Worm (Caenorhabditis elegans) whole organism, young adult: ENCODE results near the gene C47D12.2.
A peak's percentile ranks its signal among the peaks of the same experiment; 100 is the strongest.

Experiments used
- B0019.2 ChIP-seq: fragments of 200-800 bp; sonication (Bioruptor generic); conservative IDR thresholded peaks from 2 replicates; pipeline ENCODE4 v1.3.6; 2022; ENCODE audit warnings: missing genetic modification reagents, missing genetic modification characterization, missing compliant biosample characterization
- B0261.1 ChIP-seq: sonication (generic microtip); optimal IDR thresholded peaks from 2 replicates; lab custom pipeline; 2016; ENCODE audit warnings: mild to moderate bottlenecking, missing genetic modification characterization, moderate library complexity, missing compliant biosample characterization
- B0336.3 ChIP-seq: fragments of 200-800 bp; sonication (Bioruptor generic); IDR thresholded peaks from 2 replicates; pipeline ENCODE4 v1.3.6; 2022; ENCODE audit warnings: missing genetic modification characterization, missing compliant biosample characterization
- F33H1.4 ChIP-seq: fragments of 200-800 bp; sonication (Bioruptor generic); IDR thresholded peaks from 2 replicates; pipeline ENCODE4 v1.3.6; 2022; ENCODE audit warnings: missing genetic modification reagents, missing genetic modification characterization, missing compliant biosample characterization
- F39B2.1 ChIP-seq: fragments of 200-800 bp; sonication (Bioruptor generic); IDR thresholded peaks from 2 replicates; pipeline ENCODE4 v1.3.6; 2022; ENCODE audit warnings: missing genetic modification reagents, missing genetic modification characterization, missing compliant biosample characterization
- F49E8.2 ChIP-seq: sonication (generic microtip); optimal IDR thresholded peaks from 3 replicates; lab custom pipeline; 2017; ENCODE audit warnings: missing genetic modification characterization, mild to moderate bottlenecking, missing compliant biosample characterization, antibody characterized with exemption, moderate library complexity; ENCODE audit not compliant: insufficient read depth
- F52B5.7 ChIP-seq: sonication (generic microtip); optimal IDR thresholded peaks from 2 replicates; lab custom pipeline; 2016; ENCODE audit warnings: mild to moderate bottlenecking, missing genetic modification characterization, missing compliant biosample characterization
- F55B11.4 ChIP-seq: sonication (generic microtip); optimal IDR thresholded peaks from 2 replicates; lab custom pipeline; 2016; ENCODE audit warnings: missing compliant biosample characterization, missing genetic modification characterization, borderline replicate concordance; ENCODE audit not compliant: insufficient read depth
- F57A8.1 ChIP-seq: fragments of 200-800 bp; sonication (Bioruptor generic); optimal IDR thresholded peaks from 2 replicates; lab custom pipeline; 2018; ENCODE audit warnings: mild to moderate bottlenecking, missing genetic modification characterization, moderate library complexity, missing compliant biosample characterization
- K11D2.4 ChIP-seq: fragments of 200-800 bp; sonication (Bioruptor generic); IDR thresholded peaks from 2 replicates; pipeline ENCODE4 v1.3.6; 2022; ENCODE audit warnings: missing genetic modification reagents, missing genetic modification characterization, missing compliant biosample characterization
- K12H6.12 ChIP-seq: fragments of 200-800 bp; sonication (Bioruptor generic); optimal IDR thresholded peaks from 2 replicates; lab custom pipeline; 2018; ENCODE audit warnings: mild to moderate bottlenecking, missing genetic modification characterization, missing compliant biosample characterization
- T26A5.8 ChIP-seq: sonication (generic microtip); optimal IDR thresholded peaks from 2 replicates; lab custom pipeline; 2016; ENCODE audit warnings: missing genetic modification characterization, missing compliant biosample characterization
- Y53G8AR.9 ChIP-seq: fragments of 200-800 bp; sonication (Bioruptor generic); conservative IDR thresholded peaks from 2 replicates; pipeline ENCODE4 v1.3.6; 2022; ENCODE audit warnings: missing genetic modification reagents, missing genetic modification characterization, missing compliant biosample characterization
- Y79H2A.3 ChIP-seq: fragments of 200-800 bp; sonication (Bioruptor generic); conservative IDR thresholded peaks from 2 replicates; pipeline ENCODE4 v1.3.6; 2022; ENCODE audit warnings: missing genetic modification reagents, missing genetic modification characterization, missing compliant biosample characterization
- Y95B8A.8 ChIP-seq: fragments of 200-800 bp; sonication (Bioruptor generic); IDR thresholded peaks from 2 replicates; pipeline ENCODE4 v1.3.6; 2022; ENCODE audit warnings: missing genetic modification reagents, missing genetic modification characterization, missing compliant biosample characterization
- aptf-2 ChIP-seq: fragments of 200-800 bp; sonication (Bioruptor generic); conservative IDR thresholded peaks from 2 replicates; pipeline ENCODE4 v1.3.6; 2022; ENCODE audit warnings: missing genetic modification reagents, missing genetic modification characterization, missing compliant biosample characterization
- aptf-3 ChIP-seq: fragments of 200-800 bp; sonication (Bioruptor generic); IDR thresholded peaks from 2 replicates; pipeline ENCODE4 v1.3.6; 2022; ENCODE audit warnings: missing genetic modification characterization, missing compliant biosample characterization
- attf-5 ChIP-seq: fragments of 200-800 bp; sonication (Bioruptor generic); optimal IDR thresholded peaks from 2 replicates; lab custom pipeline; 2018; ENCODE audit warnings: mild to moderate bottlenecking, missing genetic modification characterization, missing compliant biosample characterization
- bed-1 ChIP-seq: fragments of 200-800 bp; sonication (Bioruptor generic); IDR thresholded peaks from 2 replicates; pipeline ENCODE4 v1.3.6; 2022; ENCODE audit warnings: missing genetic modification reagents, missing genetic modification characterization, missing compliant biosample characterization
- bed-2 ChIP-seq: fragments of 200-800 bp; sonication (Bioruptor generic); IDR thresholded peaks from 2 replicates; pipeline ENCODE4 v1.3.6; 2022; ENCODE audit warnings: missing genetic modification reagents, missing genetic modification characterization, missing compliant biosample characterization
- ceh-40 ChIP-seq: fragments of 200-800 bp; sonication (Bioruptor generic); IDR thresholded peaks from 2 replicates; pipeline ENCODE4 v1.3.6; 2022; ENCODE audit warnings: missing genetic modification characterization, missing compliant biosample characterization
- chd-7 ChIP-seq: sonication (generic microtip); optimal IDR thresholded peaks from 2 replicates; lab custom pipeline; 2016; ENCODE audit warnings: mild to moderate bottlenecking, missing genetic modification characterization, moderate library complexity, missing compliant biosample characterization
- die-1 ChIP-seq: sonication (generic microtip); optimal IDR thresholded peaks from 2 replicates; lab custom pipeline; 2016; ENCODE audit warnings: missing genotype, mild to moderate bottlenecking, missing genetic modification characterization, missing compliant biosample characterization
- dox-1 ChIP-seq: fragments of 200-800 bp; sonication (Bioruptor generic); IDR thresholded peaks from 2 replicates; pipeline ENCODE4 v1.3.6; 2022; ENCODE audit warnings: missing genetic modification reagents, missing genetic modification characterization, missing compliant biosample characterization
- dpff-1 ChIP-seq: sonication (generic microtip); optimal IDR thresholded peaks from 2 replicates; lab custom pipeline; 2017; ENCODE audit warnings: mild to moderate bottlenecking, missing genetic modification characterization, missing compliant biosample characterization
- dpl-1 ChIP-seq: fragments of 150-350 bp; optimal IDR thresholded peaks from 2 replicates; lab custom pipeline; 2014; ENCODE audit warnings: missing biosample characterization, missing genetic modification reagents, missing genetic modification characterization
- efl-1 ChIP-seq: fragments of 150-350 bp; optimal IDR thresholded peaks from 2 replicates; lab custom pipeline; 2014; ENCODE audit warnings: missing biosample characterization, missing genetic modification reagents, missing genetic modification characterization
- egl-18 ChIP-seq: fragments of 200-800 bp; sonication (Bioruptor generic); IDR thresholded peaks from 2 replicates; pipeline ENCODE4 v1.3.6; 2022; ENCODE audit warnings: missing genetic modification reagents, missing genetic modification characterization, missing compliant biosample characterization
- hlh-12 ChIP-seq: sonication (generic microtip); optimal IDR thresholded peaks from 2 replicates; lab custom pipeline; 2016; ENCODE audit warnings: missing genetic modification characterization, missing compliant biosample characterization
- hmg-1.2 ChIP-seq: fragments of 200-800 bp; sonication (Bioruptor generic); IDR thresholded peaks from 2 replicates; pipeline ENCODE4 v1.3.6; 2022; ENCODE audit warnings: missing genetic modification reagents, missing genetic modification characterization, missing compliant biosample characterization
- lin-35 ChIP-seq, 3 experiments: fragments of 150-350 bp in 2 of 3; sonication (generic microtip) in 1 of 3; optimal IDR thresholded peaks; 2 replicates each; lab custom pipeline; 2014 to 2018; ENCODE audit warnings: missing biosample characterization in 3 of 3, missing genetic modification characterization in 3 of 3, missing genetic modification reagents in 3 of 3
- lsl-1 ChIP-seq: fragments of 200-800 bp; sonication (Bioruptor generic); optimal IDR thresholded peaks from 2 replicates; lab custom pipeline; 2018; ENCODE audit warnings: mild to moderate bottlenecking, missing genetic modification characterization, moderate library complexity, missing compliant biosample characterization
- lsy-27 ChIP-seq: sonication (generic microtip); optimal IDR thresholded peaks from 2 replicates; lab custom pipeline; 2017; ENCODE audit warnings: missing genetic modification characterization, mild to moderate bottlenecking, missing compliant biosample characterization, antibody characterized with exemption, missing genotype, borderline replicate concordance; ENCODE audit not compliant: insufficient read depth
- madf-6 ChIP-seq: fragments of 200-800 bp; sonication (Bioruptor generic); IDR thresholded peaks from 2 replicates; pipeline ENCODE4 v1.3.6; 2022; ENCODE audit warnings: missing genetic modification reagents, missing genetic modification characterization, missing compliant biosample characterization
- mes-4 ChIP-seq: sonication (generic microtip); optimal IDR thresholded peaks from 2 replicates; lab custom pipeline; 2016; ENCODE audit warnings: missing genotype, missing genetic modification characterization, missing compliant biosample characterization
- mxl-1 ChIP-seq: sonication (generic microtip); optimal IDR thresholded peaks from 2 replicates; lab custom pipeline; 2016; ENCODE audit warnings: missing genetic modification characterization, missing compliant biosample characterization
- nhr-179 ChIP-seq: sonication (generic microtip); optimal IDR thresholded peaks from 2 replicates; lab custom pipeline; 2016; ENCODE audit warnings: mild to moderate bottlenecking, missing genetic modification characterization, missing compliant biosample characterization
- pbrm-1 ChIP-seq: fragments of 200-800 bp; sonication (Bioruptor generic); IDR thresholded peaks from 2 replicates; pipeline ENCODE4 v1.3.6; 2022; ENCODE audit warnings: missing genetic modification reagents, missing genetic modification characterization, missing compliant biosample characterization
- pha-4 ChIP-seq: fragments of 150-350 bp; sonication (generic microtip); optimal IDR thresholded peaks from 2 replicates; lab custom pipeline; 2014; ENCODE audit warnings: missing biosample characterization, missing genetic modification reagents, missing genetic modification characterization
- rcor-1 ChIP-seq: fragments of 200-800 bp; sonication (Bioruptor generic); IDR thresholded peaks from 2 replicates; pipeline ENCODE4 v1.3.6; 2022; ENCODE audit warnings: missing genetic modification reagents, missing genetic modification characterization, missing compliant biosample characterization
- rec-8 ChIP-seq, 2 experiments: sonication (generic microtip); optimal IDR thresholded peaks; 2 replicates each; lab custom pipeline; 2016; ENCODE audit warnings: mild to moderate bottlenecking in 2 of 2, missing genetic modification characterization in 2 of 2, missing genetic modification reagents in 2 of 2, missing genotype in 2 of 2, missing biosample characterization in 1 of 2, missing compliant biosample characterization in 1 of 2, moderate library complexity in 1 of 2
- repo-1 ChIP-seq: sonication (generic microtip); optimal IDR thresholded peaks from 2 replicates; lab custom pipeline; 2017; ENCODE audit warnings: mild to moderate bottlenecking, missing genetic modification characterization, missing compliant biosample characterization
- sdz-38 ChIP-seq: sonication (generic microtip); optimal IDR thresholded peaks from 2 replicates; lab custom pipeline; 2016; ENCODE audit warnings: missing genotype, missing genetic modification characterization, missing compliant biosample characterization
- sea-2 ChIP-seq: fragments of 200-800 bp; sonication (Bioruptor generic); IDR thresholded peaks from 2 replicates; pipeline ENCODE4 v1.3.6; 2022; ENCODE audit warnings: missing genetic modification characterization, missing compliant biosample characterization
- somi-1 ChIP-seq: fragments of 200-800 bp; sonication (Bioruptor generic); optimal IDR thresholded peaks from 2 replicates; lab custom pipeline; 2018; ENCODE audit warnings: mild to moderate bottlenecking, missing genetic modification characterization, missing compliant biosample characterization
- tbp1 ChIP-seq: fragments of 200-800 bp; sonication (Bioruptor generic); optimal IDR thresholded peaks from 2 replicates; lab custom pipeline; 2018; ENCODE audit warnings: mild to moderate bottlenecking, missing genetic modification characterization, missing compliant biosample characterization
- tlf-1 ChIP-seq: fragments of 200-800 bp; sonication (Bioruptor generic); optimal IDR thresholded peaks from 2 replicates; lab custom pipeline; 2018; ENCODE audit warnings: mild to moderate bottlenecking, missing genetic modification characterization, missing compliant biosample characterization
- zim-3 ChIP-seq: sonication (generic microtip); optimal IDR thresholded peaks from 2 replicates; lab custom pipeline; 2017; ENCODE audit warnings: mild to moderate bottlenecking, missing genetic modification characterization, moderate library complexity, missing compliant biosample characterization
- ztf-22 ChIP-seq: fragments of 200-800 bp; sonication (Bioruptor generic); optimal IDR thresholded peaks from 2 replicates; lab custom pipeline; 2018; ENCODE audit warnings: mild to moderate bottlenecking, missing genetic modification characterization, moderate library complexity, missing compliant biosample characterization

C47D12.2 gene

DNA sequence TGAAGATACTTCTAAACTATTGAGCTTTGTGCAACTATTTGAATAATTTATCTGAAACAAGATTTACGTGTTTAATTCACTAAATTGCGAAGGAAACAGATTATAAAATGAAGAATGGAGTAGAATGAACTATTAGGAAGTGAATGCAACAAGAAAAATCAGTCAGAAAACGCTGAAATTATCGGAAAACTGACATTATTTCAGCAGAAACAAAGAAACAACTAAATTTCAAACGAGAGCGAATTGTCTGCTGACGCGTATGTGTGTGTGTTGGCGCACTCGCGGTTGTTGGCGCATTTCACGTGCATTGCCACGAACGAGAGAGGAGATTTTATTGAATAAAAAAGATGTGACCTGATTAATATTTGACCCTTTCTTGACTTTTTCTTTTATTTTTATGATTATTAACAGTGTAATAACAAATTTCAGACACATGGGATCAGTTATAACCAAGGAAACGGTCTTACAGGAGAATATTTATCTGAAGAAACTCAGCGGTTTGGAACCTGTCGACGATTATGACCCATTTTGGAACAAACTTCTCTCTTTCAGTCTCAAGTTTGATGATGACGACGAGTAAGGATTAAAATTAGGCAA lies at the start of gene C47D12.2, which contains the start of gene trr-1 (continued):
- TF ChIP-seq Y79H2A.3 (GFP tag; lab: Robert Waterston, UW) (no peak), chd-7 (tag; lab: Kevin White, UChicago) (no peak), pbrm-1 (0 out of 2 replicates have a peak, but pooled peaks have one; percentile 51), F33H1.4 (GFP tag; lab: Robert Waterston, UW) (peak; percentile 50), pha-4 (tag; lab: Kevin White, UChicago) (no peak), repo-1 (tag; lab: Kevin White, UChicago) (no peak), lin-35 (GFP tag; optimal IDR thresholded peaks at IDR 0.05; lab: Kevin White, UChicago) (no peak), sdz-38 (tag; lab: Kevin White, UChicago) (no peak), nhr-179 (tag; lab: Kevin White, UChicago) (no peak), T26A5.8 (no peak), F39B2.1 (no peak), dpff-1 (tag; lab: Kevin White, UChicago) (no peak), K12H6.12 (no peak), F49E8.2 (tag; lab: Kevin White, UChicago) (no peak), B0261.1 (tag; lab: Kevin White, UChicago) (no peak), lsy-27 (tag; lab: Kevin White, UChicago) (no peak), F55B11.4 (tag; lab: Kevin White, UChicago) (no peak), rec-8 (tag; optimal IDR thresholded peaks at IDR 0.05; lab: Kevin White, UChicago) (no peak), K11D2.4 (no peak), ceh-40 (no peak), aptf-2 (GFP tag; lab: Robert Waterston, UW) (no peak), Y53G8AR.9 (GFP tag; lab: Robert Waterston, UW) (no peak), aptf-3 (GFP tag; lab: Robert Waterston, UW) (no peak), B0336.3 (GFP tag; lab: Robert Waterston, UW) (0 out of 2 replicates have a peak, but pooled peaks have one; percentile 18), attf-5 (GFP tag; lab: Kevin White, UChicago) (peak; percentile 84), dox-1 (peak; percentile 82), rcor-1 (GFP tag; lab: Robert Waterston, UW) (peak; percentile 32; the same call in 1 of the 2 replicates), mxl-1 (tag; lab: Kevin White, UChicago) (no peak), bed-1 (GFP tag; lab: Robert Waterston, UW) (no peak), B0019.2 (GFP tag; lab: Robert Waterston, UW) (no peak), tlf-1 (peak; percentile 32), efl-1 (GFP tag; lab: Kevin White, UChicago) (peak; percentile 43), ztf-22 (GFP tag; lab: Kevin White, UChicago) (no peak), F57A8.1 (no peak), zim-3 (tag; lab: Kevin White, UChicago) (no peak), dpl-1 (GFP tag; lab: Kevin White, UChicago) (peak; percentile 56), F52B5.7 (tag; lab: Kevin White, UChicago) (no peak), die-1 (no peak), egl-18 (no peak), somi-1 (GFP tag; lab: Kevin White, UChicago) (no peak), bed-2 (GFP tag; lab: Robert Waterston, UW) (no peak), mes-4 (tag; lab: Kevin White, UChicago) (no peak), lsl-1 (GFP tag; lab: Kevin White, UChicago) (peak; percentile 68), hmg-1.2 (GFP tag; lab: Robert Waterston, UW) (peak; percentile 36; the same call in 1 of the 2 replicates), Y95B8A.8 (GFP tag; lab: Robert Waterston, UW) (no peak), tbp1 (GFP tag; lab: Kevin White, UChicago) (peak; percentile 35), madf-6 (GFP tag; lab: Robert Waterston, UW) (peak; percentile 71), sea-2 (GFP tag; lab: Robert Waterston, UW) (no peak), hlh-12 (tag; lab: Kevin White, UChicago) (no peak)
